Worm (Caenorhabditis elegans) whole organism, L4 larva: ENCODE results near the gene chil-16.
"Not testable (repeated sequence)": the region's sequence is repeated elsewhere in the genome, so short reads cannot be mapped to it uniquely, and the experiment has no call there.

ENCODE experiments used
- D1046.2 ChIP-seq: fragments of 200-800 bp; sonication (Bioruptor generic); IDR thresholded peaks from 2 replicates; pipeline ENCODE4 v1.3.6; 2022; ENCODE audit warnings: missing genetic modification characterization, missing compliant biosample characterization
- F49E8.2 ChIP-seq: sonication (generic microtip); optimal IDR thresholded peaks from 2 replicates; lab custom pipeline; 2016; ENCODE audit warnings: missing compliant biosample characterization, mild to moderate bottlenecking, missing genetic modification characterization, borderline replicate concordance
- Y48G9A.11 ChIP-seq: fragments of 200-800 bp; sonication (Bioruptor generic); IDR thresholded peaks from 2 replicates; pipeline ENCODE4 v1.3.6; 2022; ENCODE audit warnings: missing genetic modification reagents, missing genetic modification characterization, missing compliant biosample characterization
- Y75B8A.6 ChIP-seq: fragments of 200-800 bp; sonication (Bioruptor generic); IDR thresholded peaks from 2 replicates; pipeline ENCODE4 v1.3.6; 2022; ENCODE audit warnings: missing genetic modification reagents, missing genetic modification characterization, missing compliant biosample characterization
- ZK337.2 ChIP-seq: fragments of 200-800 bp; sonication (Bioruptor generic); IDR thresholded peaks from 2 replicates; pipeline ENCODE4 v1.3.6; 2022; ENCODE audit warnings: missing genetic modification reagents, missing genetic modification characterization, missing compliant biosample characterization
- aha-1 ChIP-seq: fragments of 150-350 bp; peaks from one replicate; lab custom pipeline; 2014; ENCODE audit warnings: missing biosample characterization, missing genetic modification characterization
- arid-1 ChIP-seq: fragments of 200-800 bp; sonication (Bioruptor generic); conservative IDR thresholded peaks from 2 replicates; pipeline ENCODE4 v1.3.6; 2022; ENCODE audit warnings: missing genetic modification reagents, missing genetic modification characterization, missing compliant biosample characterization
- ceh-28 ChIP-seq: fragments of 150-350 bp; optimal IDR thresholded peaks from 2 replicates; lab custom pipeline; 2014; ENCODE audit warnings: missing biosample characterization, missing genetic modification reagents, missing genetic modification characterization
- ceh-32 ChIP-seq: sonication (generic microtip); optimal IDR thresholded peaks from 2 replicates; lab custom pipeline; 2016; ENCODE audit warnings: mild to moderate bottlenecking, missing genetic modification characterization, missing compliant biosample characterization; ENCODE audit not compliant: poor library complexity
- ceh-62 ChIP-seq: sonication (generic microtip); optimal IDR thresholded peaks from 2 replicates; lab custom pipeline; 2017; ENCODE audit warnings: missing biosample characterization, missing genetic modification characterization
- ces-1 ChIP-seq: fragments of 150-350 bp; sonication (generic microtip); optimal IDR thresholded peaks from 4 replicates; lab custom pipeline; 2014; ENCODE audit warnings: missing biosample characterization, missing genetic modification reagents, missing genetic modification characterization
- daf-12 ChIP-seq: fragments of 150-350 bp; optimal IDR thresholded peaks from 2 replicates; lab custom pipeline; 2014; ENCODE audit warnings: missing biosample characterization, missing genetic modification reagents, missing genetic modification characterization
- daf-8 ChIP-seq: fragments of 200-800 bp; sonication (Bioruptor generic); IDR thresholded peaks from 2 replicates; pipeline ENCODE4 v1.3.6; 2022; ENCODE audit warnings: missing genetic modification characterization, missing compliant biosample characterization
- dmd-6 ChIP-seq: fragments of 200-800 bp; sonication (Bioruptor generic); IDR thresholded peaks from 2 replicates; pipeline ENCODE4 v1.3.6; 2022; ENCODE audit warnings: missing genetic modification reagents, missing genetic modification characterization, missing compliant biosample characterization
- dmd-8 ChIP-seq: fragments of 200-800 bp; sonication (Bioruptor generic); IDR thresholded peaks from 2 replicates; pipeline ENCODE4 v1.3.6; 2022; ENCODE audit warnings: missing genetic modification characterization, missing compliant biosample characterization
- dmd-9 ChIP-seq: fragments of 200-800 bp; sonication (Bioruptor generic); IDR thresholded peaks from 2 replicates; pipeline ENCODE4 v1.3.6; 2022; ENCODE audit warnings: missing genetic modification reagents, missing genetic modification characterization, missing compliant biosample characterization
- dve-1 ChIP-seq: sonication (generic microtip); optimal IDR thresholded peaks from 2 replicates; lab custom pipeline; 2017; ENCODE audit warnings: antibody characterized with exemption, mild to moderate bottlenecking, missing genetic modification characterization, missing compliant biosample characterization; ENCODE audit not compliant: insufficient read depth
- hlh-11 ChIP-seq: fragments of 200-800 bp; sonication (Bioruptor generic); optimal IDR thresholded peaks from 2 replicates; lab custom pipeline; 2018; ENCODE audit warnings: mild to moderate bottlenecking, missing genetic modification characterization, missing compliant biosample characterization
- lin-29 ChIP-seq: fragments of 200-800 bp; sonication (Bioruptor generic); IDR thresholded peaks from 2 replicates; pipeline ENCODE4 v1.3.6; 2022; ENCODE audit warnings: missing genetic modification reagents, missing genetic modification characterization, missing compliant biosample characterization
- lir-3 ChIP-seq: sonication (generic microtip); optimal IDR thresholded peaks from 2 replicates; lab custom pipeline; 2016; ENCODE audit warnings: mild to moderate bottlenecking, missing genetic modification characterization, missing compliant biosample characterization
- nhr-237 ChIP-seq: sonication (generic microtip); optimal IDR thresholded peaks from 2 replicates; lab custom pipeline; 2017; ENCODE audit warnings: missing biosample characterization, missing genetic modification characterization
- nhr-28 ChIP-seq: fragments of 150-350 bp; optimal IDR thresholded peaks from 2 replicates; lab custom pipeline; 2014; ENCODE audit warnings: missing biosample characterization, missing genetic modification characterization
- nhr-48 ChIP-seq: sonication (generic microtip); optimal IDR thresholded peaks from 2 replicates; lab custom pipeline; 2016; ENCODE audit warnings: mild to moderate bottlenecking, missing genetic modification characterization, missing compliant biosample characterization
- pha-4 ChIP-seq, 2 experiments: fragments of 150-350 bp in 1 of 2; fragments of 200-800 bp in 1 of 2; sonication (Bioruptor generic) in 1 of 2; IDR thresholded peaks in 1 of 2; optimal IDR thresholded peaks in 1 of 2; 2 replicates each; pipeline versions ENCODE4 v1.3.6 to Lab custom; 2014 to 2022; ENCODE audit warnings: missing genetic modification characterization in 2 of 2, missing genetic modification reagents in 2 of 2, missing biosample characterization in 1 of 2, missing compliant biosample characterization in 1 of 2
- saeg-2 ChIP-seq: fragments of 200-800 bp; sonication (Bioruptor generic); IDR thresholded peaks from 2 replicates; pipeline ENCODE4 v1.3.6; 2022; ENCODE audit warnings: missing genetic modification reagents, missing genetic modification characterization, missing compliant biosample characterization
- set-16 ChIP-seq: fragments of 200-800 bp; sonication (Bioruptor generic); IDR thresholded peaks from 2 replicates; pipeline ENCODE4 v1.3.6; 2022; ENCODE audit warnings: missing genetic modification reagents, missing genetic modification characterization, missing compliant biosample characterization
- unc-130 ChIP-seq: sonication (generic microtip); optimal IDR thresholded peaks from 2 replicates; lab custom pipeline; 2016; ENCODE audit warnings: missing genetic modification reagents, missing genetic modification characterization, missing compliant biosample characterization
- unc-62 ChIP-seq, 3 experiments: fragments of 150-350 bp in 1 of 3; sonication (generic microtip); optimal IDR thresholded peaks in 2 of 3; peaks in 1 of 3; 1 replicate in 1 of 3; 2 replicates in 2 of 3; lab custom pipeline; 2014 to 2017; ENCODE audit warnings: missing biosample characterization in 3 of 3, missing genetic modification characterization in 3 of 3, missing genetic modification reagents in 3 of 3, missing genotype in 1 of 3
- zip-2 ChIP-seq: fragments of 150-350 bp; optimal IDR thresholded peaks from 2 replicates; lab custom pipeline; 2014; ENCODE audit warnings: missing biosample characterization, missing genetic modification characterization
- ztf-7 ChIP-seq: fragments of 150-350 bp; optimal IDR thresholded peaks from 2 replicates; lab custom pipeline; 2014; ENCODE audit warnings: missing biosample characterization, missing genetic modification characterization

The chil-16 gene

DNA sequence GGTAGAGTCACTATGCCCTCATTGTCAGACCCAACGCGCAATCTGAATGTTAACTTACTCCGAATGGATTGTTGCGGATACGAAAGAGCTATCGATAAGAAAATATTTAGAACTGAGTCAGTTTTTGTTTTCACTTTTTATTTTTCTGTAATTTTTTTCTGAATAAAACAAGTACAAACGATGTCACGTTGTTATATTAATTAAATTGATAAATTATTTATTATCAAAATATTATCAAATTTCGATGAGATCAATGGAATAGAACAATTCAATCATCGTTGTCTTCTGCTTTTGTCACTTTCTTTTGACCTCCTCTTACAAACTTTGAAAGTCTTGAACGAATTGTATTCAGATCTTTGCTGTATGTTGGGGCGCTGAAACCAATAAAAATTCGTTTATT is 34.7 kb downstream of the chil-16 start, which contains the start of gene mpz-6:
Gene mpz-6, minus strand, starts transcription at position 101 of the 400 bp plus-strand sequence.
- TF ChIP-seq unc-130 (no peak), dmd-8 (GFP tag; lab: Robert Waterston, UW) (no peak), ces-1 (GFP tag; lab: Kevin White, UChicago) (no peak), ceh-32 (tag; lab: Kevin White, UChicago) (no peak), set-16 (no peak)

DNA sequence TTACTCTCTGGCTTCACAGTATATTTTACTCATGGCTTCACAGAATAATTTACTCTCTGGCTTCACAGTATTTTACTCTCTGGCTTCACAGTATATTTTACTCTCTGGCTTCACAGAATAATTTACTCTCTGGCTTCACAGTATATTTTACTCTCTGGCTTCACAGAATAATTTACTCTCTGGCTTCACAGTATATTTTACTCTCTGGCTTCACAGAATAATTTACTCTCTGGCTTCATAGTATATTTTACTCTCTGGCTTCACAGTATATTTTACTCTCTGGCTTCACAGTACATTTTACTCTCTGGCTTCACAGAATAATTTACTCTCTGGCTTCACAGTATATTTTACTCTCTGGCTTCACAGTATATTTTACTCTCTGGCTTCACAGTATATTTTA is 36.7 kb downstream of the chil-16 start:
- peak in 1 of 2 experiments; percentile 53 for TF ChIP-seq unc-62 (GFP tag; optimal IDR thresholded peaks at IDR 0.05 in 1 of 2; lab: Kevin White, UChicago)
- not testable (repeated sequence) for TF ChIP-seq unc-62 (tag; optimal IDR thresholded peaks at IDR 0.05; lab: Kevin White, UChicago)

DNA sequence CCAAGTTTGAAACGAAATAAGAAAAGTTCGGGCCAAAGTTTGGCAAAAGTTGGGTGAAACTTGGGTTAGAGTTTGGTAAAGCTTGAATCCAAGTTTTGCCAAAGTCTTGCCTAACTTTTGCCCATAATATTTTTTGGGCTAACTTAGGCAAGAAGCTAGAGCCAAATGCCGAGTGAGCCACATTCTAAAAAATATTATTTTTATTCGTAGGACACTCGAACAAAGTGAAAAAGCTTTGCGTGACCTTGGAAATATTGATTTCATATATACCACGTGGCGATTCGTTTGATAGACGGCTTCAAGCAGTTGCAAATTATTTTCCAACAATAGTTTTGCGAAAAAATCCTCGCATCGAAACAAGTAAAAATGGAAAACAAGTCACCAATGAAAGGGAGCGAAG is 37.9 kb downstream of the chil-16 start, which contains the start of gene Y51B9A.5:
Gene Y51B9A.5, plus strand, starts transcription at position 301 of the 400 bp plus-strand sequence.
- TF ChIP-seq lin-29 (GFP tag; lab: Robert Waterston, UW) (no peak), unc-130 (no peak), unc-62 (GFP tag; optimal IDR thresholded peaks at IDR 0.05 in 1 of 2; lab: Kevin White, UChicago) (no peak), unc-62 (tag; optimal IDR thresholded peaks at IDR 0.05; lab: Kevin White, UChicago) (no peak), saeg-2 (no peak), dve-1 (no peak), dmd-9 (GFP tag; lab: Robert Waterston, UW) (no peak), ztf-7 (tag; lab: Kevin White, UChicago) (no peak), arid-1 (GFP tag; lab: Robert Waterston, UW) (no peak), hlh-11 (no peak), Y48G9A.11 (no peak)

DNA sequence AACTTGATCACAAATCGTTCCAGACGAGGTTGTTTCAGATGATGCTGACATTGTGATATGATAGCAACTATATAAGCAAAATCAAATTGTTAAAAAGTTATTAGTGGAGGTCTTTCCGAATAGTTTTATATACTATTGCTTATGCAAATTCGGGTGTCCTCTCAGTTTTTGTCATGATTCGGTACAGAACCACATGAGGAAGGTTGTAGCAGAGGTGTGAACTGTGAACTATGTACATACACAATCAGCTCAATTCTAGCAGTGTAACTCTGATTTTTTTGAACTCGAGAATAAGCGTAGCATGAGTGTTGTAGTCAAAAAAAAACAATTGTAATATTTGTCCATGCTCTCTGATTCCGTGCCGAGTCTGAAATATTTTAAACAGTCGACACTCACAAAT is 38.7 kb downstream of the chil-16 start, which contains the start of gene Y51B9A.6:
Gene Y51B9A.6, minus strand, starts transcription at position 101 of the 400 bp plus-strand sequence.
- peak; percentile 35 for TF ChIP-seq aha-1 (tag; lab: Kevin White, UChicago)
- no peak for TF ChIP-seq D1046.2 (GFP tag; lab: Robert Waterston, UW)

DNA sequence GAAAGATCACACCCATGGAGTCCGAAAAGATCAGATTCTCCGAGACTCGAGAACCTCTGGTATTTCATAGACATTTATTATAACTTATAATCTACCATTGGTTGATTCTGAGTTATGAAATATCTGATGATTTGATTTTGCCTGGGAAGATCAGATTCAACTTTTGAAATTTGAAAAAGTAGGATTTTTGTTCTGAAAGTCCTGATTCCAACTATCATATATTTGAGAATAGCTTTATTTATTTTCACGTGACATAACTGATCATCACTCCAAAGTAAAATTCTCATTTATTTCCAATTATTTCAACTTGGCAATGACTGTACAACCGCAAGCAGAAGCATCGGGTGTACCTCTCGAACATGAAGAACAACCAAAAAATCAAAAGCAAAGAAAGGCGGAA is 42.0 kb downstream of the chil-16 start, which contains the start of gene Y51B9A.7:
Gene Y51B9A.7, plus strand, starts transcription at position 301 of the 400 bp plus-strand sequence.
- no peak for TF ChIP-seq nhr-237 (tag; lab: Kevin White, UChicago)
- no peak for TF ChIP-seq Y75B8A.6 (GFP tag; lab: Robert Waterston, UW)
- TF ChIP-seq daf-8, result no peak
- no peak for TF ChIP-seq ceh-62
- TF ChIP-seq nhr-48 (tag; lab: Kevin White, UChicago), result no peak
- TF ChIP-seq ztf-7 (tag; lab: Kevin White, UChicago), result no peak
- TF ChIP-seq daf-12, result no peak
- no peak for TF ChIP-seq dmd-8 (GFP tag; lab: Robert Waterston, UW)
- TF ChIP-seq ceh-28 (tag; lab: Kevin White, UChicago), result no peak
- no peak for TF ChIP-seq nhr-28 (tag; lab: Kevin White, UChicago)
- no peak for TF ChIP-seq D1046.2 (GFP tag; lab: Robert Waterston, UW)
- no peak for TF ChIP-seq lir-3

DNA sequence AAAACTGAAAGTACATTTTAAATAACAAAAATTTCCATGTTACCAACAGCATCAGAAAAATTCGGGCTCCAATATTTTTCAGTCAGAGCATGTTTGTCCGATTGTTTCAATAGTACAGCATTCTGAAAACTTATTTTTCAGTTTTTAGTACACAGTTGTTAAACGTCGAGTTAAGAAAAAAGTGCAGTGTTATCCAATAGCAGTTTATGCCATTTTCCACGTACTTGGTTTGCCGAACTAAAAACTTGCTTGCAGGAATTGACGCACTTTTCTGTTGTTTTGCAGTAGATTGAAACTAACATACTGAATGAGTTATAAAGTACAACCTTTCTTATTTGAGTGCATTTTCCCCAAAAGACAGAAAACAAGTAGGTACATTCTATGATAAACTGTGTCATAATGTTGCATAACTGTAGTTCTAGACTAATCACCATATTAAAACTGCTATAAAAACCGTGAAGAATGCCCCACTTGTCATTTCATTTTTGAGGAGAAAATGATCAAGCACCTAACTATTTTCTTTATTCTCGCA is 43.3 kb downstream of the chil-16 start, which contains the start of the genes Y51B9A.14 and Y51B9A.8:
Gene Y51B9A.14, minus strand, starts transcription at position 101 of the 532 bp plus-strand sequence.
Gene Y51B9A.8, plus strand, starts transcription at position 482 of the 532 bp plus-strand sequence.
- TF ChIP-seq ZK337.2 (GFP tag; lab: Robert Waterston, UW), result no peak
- no peak for TF ChIP-seq nhr-237 (tag; lab: Kevin White, UChicago)
- no peak for TF ChIP-seq F49E8.2 (tag; lab: Kevin White, UChicago)
- TF ChIP-seq pha-4 (GFP tag; IDR thresholded peaks at IDR 0.05; lab: Robert Waterston, UW), result no peak
- TF ChIP-seq pha-4 (tag; optimal IDR thresholded peaks at IDR 0.05; lab: Kevin White, UChicago), result no peak
- no peak for TF ChIP-seq dmd-6 (GFP tag; lab: Robert Waterston, UW)
- TF ChIP-seq zip-2 (tag; lab: Kevin White, UChicago), result no peak
